Worm (Caenorhabditis elegans): ENCODE measurements around the gene ugt-47.

ugt-47 gene

ce11 chrV:10091152-10091551, 7.2 kb downstream of the ugt-47 start, which contains the start of gene R04B5.11:
Gene R04B5.11, minus strand, starts transcription at chrV:10091252.
- TF ChIP-seq ets-7 (tag; optimal IDR thresholded peaks at IDR 0.05) = no peak
- no peak for TF ChIP-seq pes-1 (GFP tag; IDR thresholded peaks at IDR 0.05)
- no peak for TF ChIP-seq tbx-11 (GFP tag; IDR thresholded peaks at IDR 0.05)
- no peak for TF ChIP-seq hmbx-1 (tag; optimal IDR thresholded peaks at IDR 0.05)
- no peak for TF ChIP-seq aly-1 (tag; optimal IDR thresholded peaks at IDR 0.05)
- no peak for TF ChIP-seq tra-4 (tag; optimal IDR thresholded peaks at IDR 0.05)

- no peak for TF ChIP-seq hnd-1 (tag; optimal IDR thresholded peaks at IDR 0.05)
Measured at ce11 chrV:10090461-10090860, 7.9 kb downstream of the ugt-47 start, which contains the start of gene R04B5.7. Gene R04B5.7, minus strand, starts transcription at chrV:10090561.

ce11 chrV:10087103-10087502, 11.3 kb downstream of the ugt-47 start, which contains the start of gene R04B5.5:
Gene R04B5.5, plus strand, starts transcription at chrV:10087480.
- TF ChIP-seq tbx-37 (GFP tag; conservative IDR thresholded peaks at IDR 0.05) = no peak
- TF ChIP-seq hnd-1 (tag; optimal IDR thresholded peaks at IDR 0.05) = no peak
- no peak for TF ChIP-seq ets-7 (tag; optimal IDR thresholded peaks at IDR 0.05)
- TF ChIP-seq tra-4 (tag; optimal IDR thresholded peaks at IDR 0.05) = no peak
- no peak for TF ChIP-seq hmbx-1 (tag; optimal IDR thresholded peaks at IDR 0.05)

ce11 chrV:10086141-10086540, 12.3 kb downstream of the ugt-47 start:
- TF ChIP-seq ama-1 (optimal IDR thresholded peaks at IDR 0.05) (no peak), aly-1 (tag; optimal IDR thresholded peaks at IDR 0.05) (no peak)

- TF ChIP-seq tra-4 (tag; optimal IDR thresholded peaks at IDR 0.05) (no peak), ets-7 (tag; optimal IDR thresholded peaks at IDR 0.05) (no peak), hmbx-1 (tag; optimal IDR thresholded peaks at IDR 0.05) (no peak), ceh-13 (GFP tag; optimal IDR thresholded peaks at IDR 0.05) (no peak), aly-1 (tag; optimal IDR thresholded peaks at IDR 0.05) (no peak), F13C5.2 (tag; optimal IDR thresholded peaks at IDR 0.05) (no peak), hmg-4 (GFP tag; optimal IDR thresholded peaks at IDR 0.05) (no peak), scrt-1 (GFP tag; IDR thresholded peaks at IDR 0.05) (no peak), B0310.2 (tag; optimal IDR thresholded peaks at IDR 0.05) (no peak), sea-1 (GFP tag; conservative IDR thresholded peaks at IDR 0.05) (no peak)
Measured at ce11 chrV:10084864-10085263, 13.5 kb downstream of the ugt-47 start, which contains the start of gene R04B5.6. Gene R04B5.6, plus strand, starts transcription at chrV:10085164.

- no peak for TF ChIP-seq aly-1 (tag; optimal IDR thresholded peaks at IDR 0.05)
- no peak for TF ChIP-seq ama-1 (optimal IDR thresholded peaks at IDR 0.05)
- no peak for TF ChIP-seq hmg-4 (GFP tag; optimal IDR thresholded peaks at IDR 0.05)
- no peak for TF ChIP-seq tbx-37 (GFP tag; conservative IDR thresholded peaks at IDR 0.05)
- no peak for TF ChIP-seq ets-7 (tag; optimal IDR thresholded peaks at IDR 0.05)
Measured at ce11 chrV:10083999-10084468, 14.4 kb downstream of the ugt-47 start, which contains the start of gene nhr-12. Gene nhr-12, minus strand, starts transcription at chrV:10084049.

ce11 chrV:10081636-10082035, 16.8 kb downstream of the ugt-47 start, which contains the start of gene nhr-205:
Gene nhr-205, minus strand, starts transcription at chrV:10081776.
- TF ChIP-seq ceh-36 (tag; optimal IDR thresholded peaks at IDR 0.05) (no peak), hmbx-1 (tag; optimal IDR thresholded peaks at IDR 0.05) (no peak), sea-1 (GFP tag; conservative IDR thresholded peaks at IDR 0.05) (no peak), aly-1 (tag; optimal IDR thresholded peaks at IDR 0.05) (no peak), B0310.2 (tag; optimal IDR thresholded peaks at IDR 0.05) (no peak), flt-1 (GFP tag; IDR thresholded peaks at IDR 0.05) (no peak), hmg-4 (GFP tag; optimal IDR thresholded peaks at IDR 0.05) (no peak), tbx-37 (GFP tag; conservative IDR thresholded peaks at IDR 0.05) (no peak), hnd-1 (tag; optimal IDR thresholded peaks at IDR 0.05) (no peak), tbx-11 (GFP tag; IDR thresholded peaks at IDR 0.05) (no peak), ets-7 (tag; optimal IDR thresholded peaks at IDR 0.05) (no peak), pes-1 (GFP tag; IDR thresholded peaks at IDR 0.05) (no peak), ceh-13 (GFP tag; optimal IDR thresholded peaks at IDR 0.05) (no peak), F13C5.2 (tag; optimal IDR thresholded peaks at IDR 0.05) (no peak), ama-1 (optimal IDR thresholded peaks at IDR 0.05) (no peak), tra-4 (tag; optimal IDR thresholded peaks at IDR 0.05) (no peak)

ce11 chrV:10080905-10081304, 17.5 kb downstream of the ugt-47 start:
- TF ChIP-seq aly-1 (tag; optimal IDR thresholded peaks at IDR 0.05) = no peak
- TF ChIP-seq ets-7 (tag; optimal IDR thresholded peaks at IDR 0.05) = no peak
- TF ChIP-seq pes-1 (GFP tag; IDR thresholded peaks at IDR 0.05) = no peak

ce11 chrV:10078244-10078643, 20.2 kb downstream of the ugt-47 start, which contains the start of gene R04B5.1:
Gene R04B5.1, minus strand, starts transcription at chrV:10078344.
- no peak for TF ChIP-seq scrt-1 (GFP tag; IDR thresholded peaks at IDR 0.05)

ce11 chrV:10075441-10075840, 23.0 kb downstream of the ugt-47 start, which contains the start of gene F57A8.7:
Gene F57A8.7, plus strand, starts transcription at chrV:10075741.
- TF ChIP-seq tbx-37 (GFP tag; conservative IDR thresholded peaks at IDR 0.05) (no peak), flt-1 (GFP tag; IDR thresholded peaks at IDR 0.05) (no peak), ceh-13 (GFP tag; optimal IDR thresholded peaks at IDR 0.05) (no peak), B0310.2 (tag; optimal IDR thresholded peaks at IDR 0.05) (no peak), aly-1 (tag; optimal IDR thresholded peaks at IDR 0.05) (no peak), ets-7 (tag; optimal IDR thresholded peaks at IDR 0.05) (no peak), tbx-11 (GFP tag; IDR thresholded peaks at IDR 0.05) (no peak), sea-1 (GFP tag; conservative IDR thresholded peaks at IDR 0.05) (no peak), hmbx-1 (tag; optimal IDR thresholded peaks at IDR 0.05) (no peak), scrt-1 (GFP tag; IDR thresholded peaks at IDR 0.05) (no peak), tra-4 (tag; optimal IDR thresholded peaks at IDR 0.05) (no peak), hmg-4 (GFP tag; optimal IDR thresholded peaks at IDR 0.05) (no peak), hnd-1 (tag; optimal IDR thresholded peaks at IDR 0.05) (no peak), F13C5.2 (tag; optimal IDR thresholded peaks at IDR 0.05) (no peak), ama-1 (optimal IDR thresholded peaks at IDR 0.05) (no peak), ceh-36 (tag; optimal IDR thresholded peaks at IDR 0.05) (no peak), pes-1 (GFP tag; IDR thresholded peaks at IDR 0.05) (no peak)

Data from whole organism, early embryonic.